Worm (Caenorhabditis elegans) whole organism, L4 larva: ENCODE results near the gene hsp-110.

Experiments used
- D1046.2 ChIP-seq: fragments of 200-800 bp; sonication (Bioruptor generic); IDR thresholded peaks from 2 replicates; pipeline ENCODE4 v1.3.6; 2022; ENCODE audit warnings: missing genetic modification characterization, missing compliant biosample characterization
- F26F4.8 ChIP-seq: fragments of 200-800 bp; sonication (Bioruptor generic); conservative IDR thresholded peaks from 2 replicates; pipeline ENCODE4 v1.3.6; 2022; ENCODE audit warnings: missing genetic modification characterization, missing compliant biosample characterization
- F37D6.2 ChIP-seq: sonication (generic microtip); optimal IDR thresholded peaks from 2 replicates; lab custom pipeline; 2016; ENCODE audit warnings: mild to moderate bottlenecking, missing genetic modification characterization, missing compliant biosample characterization
- Y105C5A.15 ChIP-seq: fragments of 200-800 bp; sonication (Bioruptor generic); IDR thresholded peaks from 2 replicates; pipeline ENCODE4 v1.3.6; 2022; ENCODE audit warnings: missing genetic modification characterization, missing compliant biosample characterization
- Y5F2A.4 ChIP-seq: fragments of 200-800 bp; sonication (Bioruptor generic); optimal IDR thresholded peaks from 2 replicates; lab custom pipeline; 2018; ENCODE audit warnings: mild to moderate bottlenecking, missing genetic modification characterization, missing compliant biosample characterization
- ZK546.5 ChIP-seq, 2 experiments: sonication (generic microtip); optimal IDR thresholded peaks; 2 replicates each; lab custom pipeline; 2017; ENCODE audit warnings: missing biosample characterization in 2 of 2, missing genetic modification characterization in 2 of 2
- aha-1 ChIP-seq: fragments of 150-350 bp; peaks from one replicate; lab custom pipeline; 2014; ENCODE audit warnings: missing biosample characterization, missing genetic modification characterization
- arid-1 ChIP-seq: fragments of 200-800 bp; sonication (Bioruptor generic); conservative IDR thresholded peaks from 2 replicates; pipeline ENCODE4 v1.3.6; 2022; ENCODE audit warnings: missing genetic modification reagents, missing genetic modification characterization, missing compliant biosample characterization
- attf-4 ChIP-seq: sonication (generic microtip); optimal IDR thresholded peaks from 3 replicates; lab custom pipeline; 2017; ENCODE audit warnings: missing biosample characterization, missing genetic modification characterization
- ceh-20 ChIP-seq: fragments of 200-800 bp; sonication (Bioruptor generic); IDR thresholded peaks from 2 replicates; pipeline ENCODE4 v1.3.6; 2022; ENCODE audit warnings: missing genetic modification reagents, missing genetic modification characterization, missing compliant biosample characterization
- ceh-28 ChIP-seq: fragments of 150-350 bp; optimal IDR thresholded peaks from 2 replicates; lab custom pipeline; 2014; ENCODE audit warnings: missing biosample characterization, missing genetic modification reagents, missing genetic modification characterization
- ceh-82 ChIP-seq: sonication (generic microtip); optimal IDR thresholded peaks from 2 replicates; lab custom pipeline; 2017; ENCODE audit warnings: missing biosample characterization, missing genetic modification characterization
- cey-2 ChIP-seq: sonication (generic microtip); optimal IDR thresholded peaks from 3 replicates; lab custom pipeline; 2017; ENCODE audit warnings: missing genetic modification characterization, mild to moderate bottlenecking, missing compliant biosample characterization, antibody characterized with exemption, borderline replicate concordance; ENCODE audit not compliant: insufficient read depth
- daf-12 ChIP-seq: fragments of 150-350 bp; optimal IDR thresholded peaks from 2 replicates; lab custom pipeline; 2014; ENCODE audit warnings: missing biosample characterization, missing genetic modification reagents, missing genetic modification characterization
- daf-19 ChIP-seq: fragments of 200-800 bp; sonication (Bioruptor generic); conservative IDR thresholded peaks from 2 replicates; pipeline ENCODE4 v1.3.6; 2022; ENCODE audit warnings: missing genetic modification characterization, missing compliant biosample characterization
- dmd-8 ChIP-seq: fragments of 200-800 bp; sonication (Bioruptor generic); IDR thresholded peaks from 2 replicates; pipeline ENCODE4 v1.3.6; 2022; ENCODE audit warnings: missing genetic modification characterization, missing compliant biosample characterization
- dmd-9 ChIP-seq: fragments of 200-800 bp; sonication (Bioruptor generic); IDR thresholded peaks from 2 replicates; pipeline ENCODE4 v1.3.6; 2022; ENCODE audit warnings: missing genetic modification reagents, missing genetic modification characterization, missing compliant biosample characterization
- duxl-1 ChIP-seq: sonication (generic microtip); optimal IDR thresholded peaks from 2 replicates; lab custom pipeline; 2016; ENCODE audit warnings: mild to moderate bottlenecking, missing genetic modification characterization, moderate library complexity, missing compliant biosample characterization; ENCODE audit not compliant: poor library complexity
- egl-27 ChIP-seq: sonication (generic microtip); optimal IDR thresholded peaks from 3 replicates; lab custom pipeline; 2017; ENCODE audit warnings: missing biosample characterization, missing genetic modification reagents, missing genetic modification characterization
- fos-1 ChIP-seq: fragments of 150-350 bp; optimal IDR thresholded peaks from 2 replicates; lab custom pipeline; 2014; ENCODE audit warnings: missing biosample characterization, missing genetic modification characterization
- lim-7 ChIP-seq: fragments of 200-800 bp; sonication (Bioruptor generic); IDR thresholded peaks from 2 replicates; pipeline ENCODE4 v1.3.6; 2022; ENCODE audit warnings: missing genetic modification characterization, missing compliant biosample characterization
- lsy-2 ChIP-seq, 2 experiments: fragments of 150-350 bp in 1 of 2; sonication (generic microtip) in 1 of 2; optimal IDR thresholded peaks; 2 replicates each; lab custom pipeline; 2014 to 2017; ENCODE audit warnings: missing biosample characterization in 2 of 2, missing genetic modification characterization in 2 of 2
- mep-1 ChIP-seq: fragments of 150-350 bp; sonication (generic microtip); optimal IDR thresholded peaks from 3 replicates; lab custom pipeline; 2014; ENCODE audit warnings: missing biosample characterization, missing genetic modification characterization
- nhr-10 ChIP-seq: fragments of 150-350 bp; optimal IDR thresholded peaks from 2 replicates; lab custom pipeline; 2014; ENCODE audit warnings: missing biosample characterization, missing genetic modification characterization
- nhr-111 ChIP-seq: fragments of 200-800 bp; sonication (Bioruptor generic); optimal IDR thresholded peaks from 2 replicates; lab custom pipeline; 2018; ENCODE audit warnings: mild to moderate bottlenecking, missing genetic modification characterization, missing compliant biosample characterization
- nhr-48 ChIP-seq: sonication (generic microtip); optimal IDR thresholded peaks from 2 replicates; lab custom pipeline; 2016; ENCODE audit warnings: mild to moderate bottlenecking, missing genetic modification characterization, missing compliant biosample characterization
- nhr-6 ChIP-seq: fragments of 150-350 bp; optimal IDR thresholded peaks from 2 replicates; lab custom pipeline; 2014; ENCODE audit warnings: missing biosample characterization, missing genetic modification characterization
- nhr-76 ChIP-seq: fragments of 150-350 bp; optimal IDR thresholded peaks from 2 replicates; lab custom pipeline; 2014; ENCODE audit warnings: missing biosample characterization, missing genetic modification characterization
- pha-4 ChIP-seq, 2 experiments: fragments of 150-350 bp in 1 of 2; fragments of 200-800 bp in 1 of 2; sonication (Bioruptor generic) in 1 of 2; IDR thresholded peaks in 1 of 2; optimal IDR thresholded peaks in 1 of 2; 2 replicates each; pipeline versions ENCODE4 v1.3.6 to Lab custom; 2014 to 2022; ENCODE audit warnings: missing genetic modification characterization in 2 of 2, missing genetic modification reagents in 2 of 2, missing biosample characterization in 1 of 2, missing compliant biosample characterization in 1 of 2
- pqm-1 ChIP-seq: sonication (generic microtip); optimal IDR thresholded peaks from 2 replicates; lab custom pipeline; 2017; ENCODE audit warnings: missing biosample characterization, missing genetic modification characterization
- spr-1 ChIP-seq: sonication (generic microtip); optimal IDR thresholded peaks from 2 replicates; lab custom pipeline; 2016; ENCODE audit warnings: mild to moderate bottlenecking, missing genetic modification characterization, missing compliant biosample characterization
- spr-3 ChIP-seq: fragments of 200-800 bp; sonication (Bioruptor generic); optimal IDR thresholded peaks from 2 replicates; lab custom pipeline; 2018; ENCODE audit warnings: mild to moderate bottlenecking, missing genetic modification characterization, missing compliant biosample characterization
- tag-97 ChIP-seq: fragments of 200-800 bp; sonication (Bioruptor generic); IDR thresholded peaks from 2 replicates; pipeline ENCODE4 v1.3.6; 2022; ENCODE audit warnings: missing genetic modification characterization, missing compliant biosample characterization
- tra-1 ChIP-seq: fragments of 200-800 bp; sonication (Bioruptor generic); IDR thresholded peaks from 2 replicates; pipeline ENCODE4 v1.3.6; 2022; ENCODE audit warnings: missing genetic modification reagents, missing genetic modification characterization, missing compliant biosample characterization
- unc-39 ChIP-seq: sonication (generic microtip); optimal IDR thresholded peaks from 2 replicates; lab custom pipeline; 2017; ENCODE audit warnings: missing biosample characterization, missing genetic modification characterization
- unc-62 ChIP-seq, 3 experiments: fragments of 150-350 bp in 1 of 3; sonication (generic microtip); optimal IDR thresholded peaks in 2 of 3; peaks in 1 of 3; 1 replicate in 1 of 3; 2 replicates in 2 of 3; lab custom pipeline; 2014 to 2017; ENCODE audit warnings: missing biosample characterization in 3 of 3, missing genetic modification characterization in 3 of 3, missing genetic modification reagents in 3 of 3, missing genotype in 1 of 3
- vab-7 ChIP-seq: fragments of 200-800 bp; sonication (Bioruptor generic); IDR thresholded peaks from 2 replicates; pipeline ENCODE4 v1.3.6; 2022; ENCODE audit warnings: missing genetic modification reagents, missing genetic modification characterization, missing compliant biosample characterization
- zfp-2 ChIP-seq: sonication (generic microtip); optimal IDR thresholded peaks from 2 replicates; lab custom pipeline; 2016; ENCODE audit warnings: mild to moderate bottlenecking, missing genetic modification characterization, missing compliant biosample characterization
- zip-2 ChIP-seq: fragments of 150-350 bp; optimal IDR thresholded peaks from 2 replicates; lab custom pipeline; 2014; ENCODE audit warnings: missing biosample characterization, missing genetic modification characterization
- ztf-7 ChIP-seq: fragments of 150-350 bp; optimal IDR thresholded peaks from 2 replicates; lab custom pipeline; 2014; ENCODE audit warnings: missing biosample characterization, missing genetic modification characterization

The hsp-110 gene

ce11 chrIII:8400478-8400877, 46.2 kb downstream of the hsp-110 start (continued):
- TF ChIP-seq pha-4 (GFP tag; IDR thresholded peaks at IDR 0.05; lab: Robert Waterston, UW) (no peak), pha-4 (tag; optimal IDR thresholded peaks at IDR 0.05; lab: Kevin White, UChicago) (no peak), lsy-2 (tag; optimal IDR thresholded peaks at IDR 0.05; lab: Kevin White, UChicago) (peak in 1 of 2 experiments; percentile 8), F37D6.2 (tag; lab: Kevin White, UChicago) (no peak), tra-1 (no peak; the same call in 1 of the 2 replicates), attf-4 (tag; lab: Kevin White, UChicago) (no peak), nhr-6 (tag; lab: Kevin White, UChicago) (no peak), ceh-20 (GFP tag; lab: Robert Waterston, UW) (no peak)
- TF ChIP-seq, all 104 proteins: peak for 16

- TF ChIP-seq unc-39 = no peak
- TF ChIP-seq D1046.2 = no peak
- TF ChIP-seq fos-1 = no peak
- no peak for TF ChIP-seq unc-62 (GFP tag; optimal IDR thresholded peaks at IDR 0.05 in 1 of 2; lab: Kevin White, UChicago)
- no peak for TF ChIP-seq unc-62 (tag; optimal IDR thresholded peaks at IDR 0.05; lab: Kevin White, UChicago)
- TF ChIP-seq ceh-82 (tag; lab: Kevin White, UChicago) = no peak
- no peak for TF ChIP-seq pqm-1 (tag; lab: Kevin White, UChicago)
- TF ChIP-seq arid-1 (GFP tag; lab: Robert Waterston, UW) = no peak
- TF ChIP-seq mep-1 = no peak
- no peak for TF ChIP-seq dmd-8 (GFP tag; lab: Robert Waterston, UW)
- no peak for TF ChIP-seq Y105C5A.15 (GFP tag; lab: Robert Waterston, UW)
- TF ChIP-seq lsy-2 (tag; optimal IDR thresholded peaks at IDR 0.05; lab: Kevin White, UChicago) = no peak
- TF ChIP-seq nhr-111 (GFP tag; lab: Kevin White, UChicago) = no peak
- no peak for TF ChIP-seq daf-12 (tag; lab: Kevin White, UChicago)
- no peak for TF ChIP-seq nhr-76
Observed at ce11 chrIII:8398411-8398810, 48.3 kb downstream of the hsp-110 start, which contains the start of gene ZK353.2. Gene ZK353.2 (plus strand): TSS chrIII:8398711.

- TF ChIP-seq nhr-48 (tag; lab: Kevin White, UChicago) = no peak
- TF ChIP-seq duxl-1 (tag; lab: Kevin White, UChicago) = no peak
- TF ChIP-seq zfp-2 (tag; lab: Kevin White, UChicago) = no peak
- no peak for TF ChIP-seq daf-19 (GFP tag; lab: Robert Waterston, UW)
Observed at ce11 chrIII:8395685-8396084, 51.0 kb downstream of the hsp-110 start, which contains the start of gene ZK353.3. Gene ZK353.3 (plus strand): TSS chrIII:8395985.

- TF ChIP-seq aha-1 = peak; percentile 93
- TF ChIP-seq vab-7 (GFP tag; lab: Robert Waterston, UW) = no peak
- no peak for TF ChIP-seq ceh-28
- no peak for TF ChIP-seq F26F4.8 (GFP tag; lab: Robert Waterston, UW)
- peak in 1 of 2 experiments; percentile 18 for TF ChIP-seq lsy-2 (tag; optimal IDR thresholded peaks at IDR 0.05; lab: Kevin White, UChicago)
- no peak for TF ChIP-seq Y5F2A.4
- no peak for TF ChIP-seq ZK546.5 (tag; optimal IDR thresholded peaks at IDR 0.05; lab: Kevin White, UChicago)
- TF ChIP-seq nhr-10 (tag; lab: Kevin White, UChicago) = no peak
- TF ChIP-seq nhr-76 = no peak
- TF ChIP-seq tag-97 = no peak
- no peak for TF ChIP-seq ceh-20 (GFP tag; lab: Robert Waterston, UW)
- TF ChIP-seq egl-27 = no peak
- TF ChIP-seq dmd-9 (GFP tag; lab: Robert Waterston, UW) = no peak
- no peak for TF ChIP-seq spr-3 (GFP tag; lab: Kevin White, UChicago)
- TF ChIP-seq unc-62 (GFP tag; optimal IDR thresholded peaks at IDR 0.05 in 1 of 2; lab: Kevin White, UChicago) = peak in 1 of 2 experiments; percentile 26
- no peak for TF ChIP-seq unc-62 (tag; optimal IDR thresholded peaks at IDR 0.05; lab: Kevin White, UChicago)
- TF ChIP-seq D1046.2 = no peak
- no peak for TF ChIP-seq cey-2 (tag; lab: Kevin White, UChicago)
- no peak for TF ChIP-seq F37D6.2 (tag; lab: Kevin White, UChicago)
- no peak for TF ChIP-seq ztf-7 (tag; lab: Kevin White, UChicago)
- TF ChIP-seq lim-7 (GFP tag; lab: Robert Waterston, UW) = no peak
- TF ChIP-seq zip-2 = no peak
- no peak for TF ChIP-seq fos-1
- TF ChIP-seq nhr-48 (tag; lab: Kevin White, UChicago) = no peak
- TF ChIP-seq spr-1 (tag; lab: Kevin White, UChicago) = no peak
Observed at ce11 chrIII:8394374-8395302, 52.1 kb downstream of the hsp-110 start, which contains the start of gene ZK353.10. Gene ZK353.10 (minus strand): TSS chrIII:8394424.
